Worm (Caenorhabditis elegans) whole organism, midembryonic: ENCODE measurements around the gene C27F2.9.
A peak's percentile ranks its signal among the peaks of the same experiment; 100 is the strongest.

Experiments
- T22C8.4 ChIP-seq: fragments of 200-800 bp; sonication (Bioruptor generic); IDR thresholded peaks from 2 replicates; pipeline ENCODE4 v1.3.6; 2022; ENCODE audit warnings: missing genetic modification characterization, missing compliant biosample characterization
- cog-1 ChIP-seq: sonication (generic microtip); optimal IDR thresholded peaks from 2 replicates; lab custom pipeline; 2016; ENCODE audit warnings: missing genetic modification characterization, missing compliant biosample characterization
- flt-1 ChIP-seq: fragments of 200-800 bp; sonication (Bioruptor generic); IDR thresholded peaks from 2 replicates; pipeline ENCODE4 v1.3.6; 2022; ENCODE audit warnings: missing genetic modification characterization, missing compliant biosample characterization
- klf-2 ChIP-seq: fragments of 200-800 bp; sonication (Bioruptor generic); conservative IDR thresholded peaks from 2 replicates; pipeline ENCODE4 v1.3.6; 2022; ENCODE audit warnings: missing genetic modification reagents, missing genetic modification characterization, missing compliant biosample characterization
- med-1 ChIP-seq: sonication (generic microtip); optimal IDR thresholded peaks from 2 replicates; lab custom pipeline; 2017; ENCODE audit warnings: missing genetic modification characterization, mild to moderate bottlenecking, missing compliant biosample characterization, antibody characterized with exemption, missing genetic modification reagents; ENCODE audit not compliant: insufficient read depth
- ref-1 ChIP-seq: fragments of 200-800 bp; sonication (Bioruptor generic); conservative IDR thresholded peaks from 2 replicates; pipeline ENCODE4 v1.3.6; 2022; ENCODE audit warnings: missing genetic modification reagents, missing genetic modification characterization, missing compliant biosample characterization
- tab-1 ChIP-seq: fragments of 200-800 bp; sonication (Bioruptor generic); IDR thresholded peaks from 2 replicates; pipeline ENCODE4 v1.3.6; 2022; ENCODE audit warnings: missing genetic modification characterization, missing compliant biosample characterization
- ztf-23 ChIP-seq: fragments of 200-800 bp; sonication (Bioruptor generic); IDR thresholded peaks from 2 replicates; pipeline ENCODE4 v1.3.6; 2022; ENCODE audit warnings: missing genetic modification reagents, missing genetic modification characterization, missing compliant biosample characterization
- ztf-29 ChIP-seq: fragments of 200-800 bp; sonication (Bioruptor generic); IDR thresholded peaks from 2 replicates; pipeline ENCODE4 v1.3.6; 2022; ENCODE audit warnings: missing genetic modification reagents, missing genetic modification characterization, missing compliant biosample characterization

C27F2.9 gene

DNA sequence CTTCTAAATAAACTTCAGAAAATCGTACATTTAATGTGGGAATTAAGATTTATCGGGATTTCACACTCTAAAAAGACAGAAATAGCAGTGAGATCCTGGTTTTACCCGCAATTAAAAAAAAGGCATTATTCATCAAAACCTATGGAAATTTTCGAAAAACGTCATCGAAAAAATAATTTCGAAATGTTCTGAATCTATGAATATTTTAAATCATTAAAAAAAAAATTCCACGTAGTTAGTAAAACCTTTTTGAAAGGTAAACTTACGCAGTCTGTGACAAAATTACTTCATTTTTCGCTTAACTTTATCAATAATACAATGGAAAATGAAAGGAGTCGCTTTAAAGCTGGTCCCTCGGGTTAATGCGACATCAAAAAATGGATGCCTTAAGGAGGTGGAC, 6.3 kb downstream of the C27F2.9 start, which contains the start of gene C26E6.1:
TSS of gene C26E6.1 (plus strand) at position 301 of the 400 bp plus-strand sequence.
- TF ChIP-seq klf-2 (no peak), ztf-29 (GFP tag; lab: Robert Waterston, UW) (no peak), cog-1 (tag; lab: Kevin White, UChicago) (no peak), med-1 (GFP tag; lab: Kevin White, UChicago) (no peak), tab-1 (no peak), ref-1 (GFP tag; lab: Robert Waterston, UW) (no peak), ztf-23 (GFP tag; lab: Robert Waterston, UW) (no peak)

DNA sequence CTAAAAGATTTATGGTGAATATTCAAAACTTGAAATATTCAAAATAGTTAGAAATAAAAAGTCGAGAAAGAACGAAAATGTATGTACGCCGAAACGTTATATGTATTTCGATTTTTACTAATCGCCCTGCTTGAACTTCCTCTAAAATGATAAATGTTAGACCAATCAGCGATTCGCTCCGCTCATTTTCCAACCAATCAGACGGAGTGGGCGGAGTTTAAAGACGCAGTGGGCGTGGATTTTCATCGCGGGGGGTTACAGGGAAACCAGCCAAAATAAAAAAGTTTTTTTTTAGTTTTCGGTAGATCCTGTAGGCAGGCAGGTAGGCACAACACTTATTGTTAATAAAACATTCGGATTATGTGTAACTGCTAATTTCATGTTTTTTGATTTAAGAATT, 9.9 kb downstream of the C27F2.9 start:
- no peak for TF ChIP-seq tab-1

DNA sequence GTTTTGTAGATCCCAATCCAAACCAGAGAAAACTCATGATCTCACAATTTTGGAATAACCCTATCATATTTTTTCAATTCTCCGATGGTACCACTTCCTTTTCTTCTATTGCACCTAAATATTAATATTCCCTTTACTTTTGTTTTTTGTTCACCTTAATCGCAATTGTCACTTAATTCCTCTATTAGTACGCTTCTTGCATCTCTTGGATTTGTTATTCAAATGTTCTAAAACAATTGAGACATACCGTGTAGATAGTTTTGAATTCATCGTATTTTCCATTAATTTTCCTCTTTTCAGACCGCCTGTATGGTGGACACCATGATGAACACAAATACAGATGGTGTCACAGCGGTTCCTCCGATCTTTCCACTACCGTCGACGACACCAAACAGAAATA, 11.0 kb downstream of the C27F2.9 start, which contains the start of gene flh-2:
TSS of gene flh-2 (plus strand) at position 301 of the 400 bp plus-strand sequence.
- TF ChIP-seq T22C8.4: no peak
- TF ChIP-seq flt-1 (GFP tag; lab: Robert Waterston, UW): no peak
- no peak for TF ChIP-seq klf-2
- TF ChIP-seq ztf-23 (GFP tag; lab: Robert Waterston, UW): no peak
- no peak for TF ChIP-seq tab-1
- TF ChIP-seq ref-1 (GFP tag; lab: Robert Waterston, UW): no peak
- no peak for TF ChIP-seq cog-1 (tag; lab: Kevin White, UChicago)
- no peak for TF ChIP-seq med-1 (GFP tag; lab: Kevin White, UChicago)
- TF ChIP-seq ztf-29 (GFP tag; lab: Robert Waterston, UW): no peak

DNA sequence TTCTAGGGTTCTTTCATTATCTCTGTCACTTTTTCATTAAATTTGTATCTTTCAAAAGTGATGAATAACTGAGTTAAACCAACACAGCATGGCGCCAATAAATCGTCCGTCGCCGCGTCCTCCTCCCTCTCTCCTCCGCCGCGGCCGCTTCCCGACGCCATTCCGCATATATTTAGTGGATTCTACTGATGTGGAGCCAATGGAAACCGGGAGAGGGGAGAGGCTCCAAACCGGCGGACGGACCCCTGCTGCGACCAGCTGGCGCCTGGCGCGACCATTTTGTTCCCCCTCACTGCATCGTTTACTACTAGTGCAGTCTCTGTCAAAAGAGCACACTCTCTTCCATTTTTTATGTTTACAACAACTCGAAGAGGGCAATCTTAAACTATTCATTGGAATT, 11.6 kb downstream of the C27F2.9 start:
- TF ChIP-seq klf-2: no peak
- no peak for TF ChIP-seq flt-1 (GFP tag; lab: Robert Waterston, UW)
- TF ChIP-seq cog-1 (tag; lab: Kevin White, UChicago): no peak
- no peak for TF ChIP-seq ztf-29 (GFP tag; lab: Robert Waterston, UW)
- no peak for TF ChIP-seq ztf-23 (GFP tag; lab: Robert Waterston, UW)
- TF ChIP-seq ref-1 (GFP tag; lab: Robert Waterston, UW): no peak
- TF ChIP-seq T22C8.4: no peak
- TF ChIP-seq tab-1: no peak
- TF ChIP-seq med-1 (GFP tag; lab: Kevin White, UChicago): no peak

DNA sequence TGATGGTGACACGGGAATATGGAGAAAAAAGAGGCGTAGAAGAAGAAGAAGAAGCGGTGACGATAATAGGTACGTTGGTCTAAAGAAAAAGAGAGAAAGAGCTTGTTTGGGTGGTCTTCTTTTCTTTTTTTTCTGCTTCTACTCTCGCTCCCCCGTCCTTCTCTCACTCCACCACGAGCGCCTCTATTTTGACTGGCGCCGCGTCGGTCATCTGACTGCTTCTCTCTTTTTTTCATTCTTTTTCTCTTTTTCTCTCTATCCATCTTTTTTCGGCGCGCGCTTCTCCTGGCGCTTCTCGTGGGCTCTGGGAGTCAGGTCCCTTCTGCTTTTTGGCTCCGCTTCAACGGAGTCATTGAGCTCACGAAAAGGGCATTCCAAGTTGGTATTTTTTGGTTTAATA, 12.5 kb downstream of the C27F2.9 start:
- no peak for TF ChIP-seq T22C8.4
- no peak for TF ChIP-seq ztf-29 (GFP tag; lab: Robert Waterston, UW)
- no peak for TF ChIP-seq ztf-23 (GFP tag; lab: Robert Waterston, UW)
- TF ChIP-seq klf-2: no peak

DNA sequence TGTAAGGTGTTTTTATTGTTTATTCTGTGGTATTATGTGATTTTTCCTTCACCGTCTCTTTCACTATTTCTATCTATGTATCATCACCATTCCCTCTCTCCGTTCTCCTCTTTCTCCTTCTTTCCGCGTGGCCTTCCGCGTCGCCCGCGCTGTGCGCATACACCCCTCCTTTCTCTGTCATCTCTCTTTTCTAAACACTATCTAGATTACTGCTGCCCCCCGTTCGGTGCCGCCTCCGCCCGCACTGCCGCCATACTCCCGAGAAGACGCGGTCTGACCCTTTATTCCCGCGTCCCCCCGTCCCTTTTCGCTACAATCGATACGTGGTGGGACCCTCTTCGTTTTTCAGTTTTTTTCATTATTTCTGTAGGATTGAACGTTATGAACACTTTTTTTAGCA, 14.2 kb downstream of the C27F2.9 start:
- no peak for TF ChIP-seq ref-1 (GFP tag; lab: Robert Waterston, UW)
- no peak for TF ChIP-seq klf-2
- peak; percentile 66 for TF ChIP-seq flt-1 (GFP tag; lab: Robert Waterston, UW)
- TF ChIP-seq cog-1 (tag; lab: Kevin White, UChicago): no peak
- 0 out of 2 replicates have a peak, but pooled peaks have one; percentile 45 for TF ChIP-seq ztf-23 (GFP tag; lab: Robert Waterston, UW)
- no peak for TF ChIP-seq med-1 (GFP tag; lab: Kevin White, UChicago)

DNA sequence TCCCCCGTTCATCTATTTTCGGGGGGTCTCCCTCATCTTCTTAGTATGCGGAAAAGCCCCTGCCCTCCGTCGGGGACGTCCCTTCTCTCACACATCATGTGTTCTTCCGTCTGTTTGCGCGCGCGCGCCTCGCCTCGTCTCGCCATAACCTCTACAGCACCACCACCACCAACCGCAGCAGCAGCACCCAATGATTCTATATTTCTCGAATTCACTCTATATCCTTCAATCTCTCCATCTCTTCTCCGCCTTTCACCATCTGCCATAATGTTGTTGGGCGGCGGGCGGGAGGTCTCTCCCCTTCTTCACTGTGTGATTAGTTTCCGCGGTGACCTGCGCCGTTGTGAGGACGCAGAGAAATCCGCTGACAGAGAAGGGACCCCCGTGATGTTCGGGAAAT, 15.5 kb downstream of the C27F2.9 start:
- TF ChIP-seq klf-2: no peak
- peak; percentile 38; the same call in 1 of the 2 replicates for TF ChIP-seq ztf-29 (GFP tag; lab: Robert Waterston, UW)
- 0 out of 2 replicates have a peak, but pooled peaks have one; percentile 51 for TF ChIP-seq tab-1
- no peak for TF ChIP-seq med-1 (GFP tag; lab: Kevin White, UChicago)
- TF ChIP-seq flt-1 (GFP tag; lab: Robert Waterston, UW): peak; percentile 73
- TF ChIP-seq ztf-23 (GFP tag; lab: Robert Waterston, UW): peak; percentile 69; the same call in 1 of the 2 replicates
- TF ChIP-seq cog-1 (tag; lab: Kevin White, UChicago): peak; percentile 56
- TF ChIP-seq ref-1 (GFP tag; lab: Robert Waterston, UW): 0 out of 2 replicates have a peak, but pooled peaks have one; percentile 13
- peak; percentile 12; the same call in 1 of the 2 replicates for TF ChIP-seq T22C8.4

DNA sequence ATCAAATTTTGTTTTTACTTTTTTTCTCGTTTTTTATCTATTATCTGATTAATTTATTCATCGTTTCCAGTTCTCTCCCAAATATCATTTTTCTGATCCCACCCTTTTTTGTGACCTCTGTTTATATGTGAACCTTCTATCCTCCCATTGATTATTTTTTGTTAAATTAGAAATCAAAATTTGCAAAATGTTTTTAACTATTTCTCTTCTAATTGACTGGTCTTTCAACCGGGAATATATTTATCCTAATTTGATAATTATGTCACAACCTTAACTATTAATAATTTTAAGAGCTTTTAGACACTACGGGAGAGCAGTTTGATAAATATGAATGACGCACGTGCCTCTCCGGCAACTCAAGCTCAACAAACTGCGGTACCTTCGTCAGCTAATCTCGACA, 18.6 kb downstream of the C27F2.9 start, which contains the start of gene ntl-9:
TSS of gene ntl-9 (plus strand) at position 301 of the 400 bp plus-strand sequence.
- no peak for TF ChIP-seq flt-1 (GFP tag; lab: Robert Waterston, UW)
- TF ChIP-seq ref-1 (GFP tag; lab: Robert Waterston, UW): no peak
- no peak for TF ChIP-seq med-1 (GFP tag; lab: Kevin White, UChicago)
- TF ChIP-seq ztf-29 (GFP tag; lab: Robert Waterston, UW): no peak
- no peak for TF ChIP-seq ztf-23 (GFP tag; lab: Robert Waterston, UW)
- TF ChIP-seq klf-2: no peak
- no peak for TF ChIP-seq cog-1 (tag; lab: Kevin White, UChicago)
- TF ChIP-seq tab-1: no peak

DNA sequence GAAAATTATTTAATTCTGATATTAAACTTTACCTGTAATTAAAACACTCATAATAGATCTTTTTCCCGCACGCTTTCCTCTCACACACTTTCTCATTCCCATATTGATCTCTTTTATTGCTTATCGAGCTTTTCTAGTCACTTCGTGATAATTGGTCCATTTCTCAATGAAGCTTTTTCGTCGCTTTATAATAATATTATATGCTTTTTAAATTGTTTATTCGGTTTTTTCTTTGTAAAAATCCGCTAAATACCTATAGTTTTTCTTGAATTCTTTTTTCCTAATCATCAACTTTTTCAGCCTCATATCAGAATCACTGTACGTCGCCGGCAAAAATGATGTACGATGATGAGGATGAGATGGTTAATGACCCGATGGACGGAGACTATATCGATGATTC, 23.6 kb downstream of the C27F2.9 start, which contains the start of gene rpb-2:
TSS of gene rpb-2 (plus strand) at position 301 of the 400 bp plus-strand sequence.
- no peak for TF ChIP-seq tab-1
- no peak for TF ChIP-seq T22C8.4
- TF ChIP-seq ztf-23 (GFP tag; lab: Robert Waterston, UW): no peak
- TF ChIP-seq ref-1 (GFP tag; lab: Robert Waterston, UW): no peak
- TF ChIP-seq cog-1 (tag; lab: Kevin White, UChicago): no peak
- TF ChIP-seq klf-2: no peak
- TF ChIP-seq ztf-29 (GFP tag; lab: Robert Waterston, UW): no peak

DNA sequence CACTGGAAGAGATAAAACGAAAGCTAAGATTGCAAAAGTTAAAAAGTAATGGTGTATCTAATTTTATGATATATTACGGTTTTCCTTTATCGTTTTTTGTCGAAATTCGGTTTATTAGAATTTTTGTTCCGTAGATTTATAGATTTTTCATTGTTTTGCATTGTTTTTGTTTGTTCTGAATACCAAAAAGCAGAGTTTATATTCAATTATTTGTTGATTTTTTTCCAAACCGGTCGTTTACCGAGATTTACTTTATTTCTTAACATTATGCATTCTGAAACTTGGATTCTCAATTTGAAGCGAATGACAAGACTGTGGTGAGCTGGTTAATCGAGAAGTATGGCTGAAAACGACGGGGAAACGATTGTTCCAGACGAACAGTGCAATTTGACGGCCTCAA, 25.8 kb downstream of the C27F2.9 start, which contains the start of gene fsn-1:
TSS of gene fsn-1 (plus strand) at position 301 of the 400 bp plus-strand sequence.
- TF ChIP-seq cog-1 (tag; lab: Kevin White, UChicago) (no peak), tab-1 (no peak), ref-1 (GFP tag; lab: Robert Waterston, UW) (no peak), ztf-29 (GFP tag; lab: Robert Waterston, UW) (no peak), klf-2 (no peak), med-1 (GFP tag; lab: Kevin White, UChicago) (no peak), ztf-23 (GFP tag; lab: Robert Waterston, UW) (no peak), flt-1 (GFP tag; lab: Robert Waterston, UW) (no peak), T22C8.4 (no peak)
